Fruit fly (Drosophila melanogaster) whole organism, embryonic: ENCODE results near the gene sit.

Experiments used
- ATbp ChIP-seq: fragments of 200-800 bp; sonication (Bioruptor generic); optimal IDR thresholded peaks from 2 replicates; lab custom pipeline; 2017; ENCODE audit warnings: missing biosample characterization, mild to moderate bottlenecking, missing genetic modification characterization, missing genetic modification reagents
- Blimp-1 ChIP-seq: fragments of 200-800 bp; sonication (Bioruptor generic); optimal IDR thresholded peaks from 3 replicates; lab custom pipeline; 2018; ENCODE audit warnings: missing biosample characterization, missing genetic modification characterization, mild to moderate bottlenecking, moderate library complexity, missing genetic modification reagents
- BtbVII ChIP-seq: fragments of 200-800 bp; sonication (Bioruptor generic); optimal IDR thresholded peaks from 3 replicates; lab custom pipeline; 2017; ENCODE audit warnings: missing biosample characterization, mild to moderate bottlenecking, missing genetic modification characterization
- CG10209 ChIP-seq: fragments of 200-800 bp; sonication (Bioruptor generic); optimal IDR thresholded peaks from 3 replicates; lab custom pipeline; 2017; ENCODE audit warnings: missing biosample characterization, mild to moderate bottlenecking, missing genetic modification characterization, missing genetic modification reagents
- CG12071 ChIP-seq: fragments of 200-800 bp; sonication (Bioruptor generic); optimal IDR thresholded peaks from 3 replicates; lab custom pipeline; 2018; ENCODE audit warnings: missing biosample characterization, mild to moderate bottlenecking, missing genetic modification characterization
- CG12104 ChIP-seq: fragments of 200-800 bp; sonication (Bioruptor generic); optimal IDR thresholded peaks from 3 replicates; lab custom pipeline; 2016; ENCODE audit warnings: missing biosample characterization, missing genetic modification characterization
- CG13287 ChIP-seq: fragments of 200-800 bp; sonication (Bioruptor generic); IDR thresholded peaks from 2 replicates; pipeline ENCODE4 v1.3.6; 2022; ENCODE audit warnings: missing biosample characterization, missing genetic modification characterization; ENCODE audit not compliant: partially characterized antibody
- CG13775 ChIP-seq: fragments of 200-800 bp; sonication (Bioruptor generic); optimal IDR thresholded peaks from 3 replicates; lab custom pipeline; 2017; ENCODE audit warnings: missing biosample characterization, mild to moderate bottlenecking, missing genetic modification characterization
- CG15073 ChIP-seq: fragments of 200-800 bp; sonication (Bioruptor generic); optimal IDR thresholded peaks from 2 replicates; lab custom pipeline; 2016; ENCODE audit warnings: missing biosample characterization, missing genetic modification characterization
- CG15514 ChIP-seq: fragments of 200-800 bp; sonication (Bioruptor generic); optimal IDR thresholded peaks from 3 replicates; lab custom pipeline; 2017; ENCODE audit warnings: missing biosample characterization, missing genetic modification characterization, mild to moderate bottlenecking, moderate library complexity, missing genetic modification reagents
- CG1647 ChIP-seq: fragments of 200-800 bp; sonication (Bioruptor generic); optimal IDR thresholded peaks from 3 replicates; lab custom pipeline; 2016; ENCODE audit warnings: missing biosample characterization, missing genetic modification characterization
- CG17328 ChIP-seq: fragments of 200-800 bp; sonication (Bioruptor generic); IDR thresholded peaks from 2 replicates; pipeline ENCODE4 v1.3.6; 2022; ENCODE audit warnings: missing biosample characterization, missing genetic modification characterization
- CG17385 ChIP-seq: fragments of 200-800 bp; sonication (Bioruptor generic); optimal IDR thresholded peaks from 3 replicates; lab custom pipeline; 2018; ENCODE audit warnings: missing biosample characterization, mild to moderate bottlenecking, missing genetic modification characterization
- CG2120 ChIP-seq: fragments of 200-800 bp; sonication (Bioruptor generic); optimal IDR thresholded peaks from 3 replicates; lab custom pipeline; 2016; ENCODE audit warnings: missing biosample characterization, missing genetic modification characterization
- CG2889 ChIP-seq: fragments of 200-800 bp; sonication (Bioruptor generic); IDR thresholded peaks from 3 replicates; pipeline ENCODE4 v1.3.6; 2022; ENCODE audit warnings: missing biosample characterization, missing genetic modification characterization
- CG31365 ChIP-seq: fragments of 200-800 bp; sonication (Bioruptor generic); optimal IDR thresholded peaks from 2 replicates; lab custom pipeline; 2018; ENCODE audit warnings: missing biosample characterization, mild to moderate bottlenecking, missing genetic modification characterization
- CG32532 ChIP-seq: fragments of 200-800 bp; sonication (Bioruptor generic); IDR thresholded peaks from 2 replicates; pipeline ENCODE4 v1.3.6; 2022; ENCODE audit warnings: missing biosample characterization, missing genetic modification characterization
- CG3281 ChIP-seq: fragments of 200-800 bp; sonication (Bioruptor generic); optimal IDR thresholded peaks from 3 replicates; lab custom pipeline; 2017; ENCODE audit warnings: missing biosample characterization, mild to moderate bottlenecking, missing genetic modification characterization
- CG3838 ChIP-seq: fragments of 200-800 bp; sonication (Bioruptor generic); optimal IDR thresholded peaks from 3 replicates; lab custom pipeline; 2016; ENCODE audit warnings: missing biosample characterization, missing genetic modification characterization
- CG4328 ChIP-seq: fragments of 200-800 bp; sonication (Bioruptor generic); optimal IDR thresholded peaks from 3 replicates; lab custom pipeline; 2017; ENCODE audit warnings: missing biosample characterization, missing genetic modification reagents, missing genetic modification characterization
- CG6254 ChIP-seq: fragments of 200-800 bp; sonication (Bioruptor generic); optimal IDR thresholded peaks from 3 replicates; lab custom pipeline; 2017; ENCODE audit warnings: mild to moderate bottlenecking, missing biosample characterization, missing genetic modification reagents, missing genetic modification characterization
- CG6683 ChIP-seq: fragments of 200-800 bp; sonication (Bioruptor generic); optimal IDR thresholded peaks from 2 replicates; lab custom pipeline; 2017; ENCODE audit warnings: missing biosample characterization, mild to moderate bottlenecking, missing genetic modification characterization, missing genetic modification reagents
- CG6765 ChIP-seq: fragments of 200-800 bp; sonication (Bioruptor generic); optimal IDR thresholded peaks from 3 replicates; lab custom pipeline; 2017; ENCODE audit warnings: missing biosample characterization, mild to moderate bottlenecking, missing genetic modification characterization
- CG8089 ChIP-seq: fragments of 200-800 bp; sonication (Bioruptor generic); optimal IDR thresholded peaks from 3 replicates; lab custom pipeline; 2016; ENCODE audit warnings: missing biosample characterization, missing genetic modification characterization
- CG8290 ChIP-seq, 3 experiments: fragments of 200-800 bp; sonication (Bioruptor generic); optimal IDR thresholded peaks; 2 replicates each; lab custom pipeline; 2016 to 2019; ENCODE audit warnings: missing biosample characterization in 3 of 3, missing genetic modification characterization in 3 of 3, mild to moderate bottlenecking in 2 of 3, moderate library complexity in 1 of 3
- E2f2 ChIP-seq: fragments of 200-800 bp; sonication (Bioruptor generic); IDR thresholded peaks from 2 replicates; pipeline ENCODE4 v1.3.6; 2022; ENCODE audit warnings: missing biosample characterization, missing genetic modification characterization
- Elba2 ChIP-seq: fragments of 200-800 bp; sonication (Bioruptor generic); optimal IDR thresholded peaks from 3 replicates; lab custom pipeline; 2016; ENCODE audit warnings: missing biosample characterization, missing genetic modification characterization
- H2.0 ChIP-seq: fragments of 200-800 bp; sonication (Bioruptor generic); IDR thresholded peaks from 2 replicates; pipeline ENCODE4 v1.3.6; 2022; ENCODE audit warnings: missing biosample characterization, missing genetic modification characterization
- Hmr ChIP-seq: fragments of 200-800 bp; sonication (Bioruptor generic); optimal IDR thresholded peaks from 3 replicates; lab custom pipeline; 2017; ENCODE audit warnings: mild to moderate bottlenecking, missing biosample characterization, missing genetic modification reagents, missing genetic modification characterization
- MTF-1 ChIP-seq: fragments of 200-800 bp; sonication (Bioruptor generic); optimal IDR thresholded peaks from 2 replicates; lab custom pipeline; 2018; ENCODE audit warnings: missing biosample characterization, mild to moderate bottlenecking, missing genetic modification characterization, borderline replicate concordance
- Med ChIP-seq: fragments of 200-800 bp; sonication (Bioruptor generic); peaks from one replicate; lab custom pipeline; 2016; ENCODE audit warnings: missing biosample characterization, missing genetic modification characterization, mild to moderate bottlenecking, inconsistent platforms, moderate library complexity
- Myb ChIP-seq: fragments of 200-800 bp; sonication (Bioruptor generic); optimal IDR thresholded peaks from 2 replicates; lab custom pipeline; 2016; ENCODE audit warnings: missing biosample characterization, missing genetic modification characterization
- Rx ChIP-seq: fragments of 200-800 bp; sonication (Bioruptor generic); IDR thresholded peaks from 2 replicates; pipeline ENCODE4 v1.3.6; 2022; ENCODE audit warnings: missing biosample characterization, missing genetic modification characterization
- aop ChIP-seq: fragments of 200-800 bp; sonication (Bioruptor generic); IDR thresholded peaks from 2 replicates; pipeline ENCODE4 v1.3.6; 2022; ENCODE audit warnings: missing biosample characterization, missing genetic modification characterization
- bbx ChIP-seq: fragments of 200-800 bp; sonication (Bioruptor generic); IDR thresholded peaks from 2 replicates; pipeline ENCODE4 v1.3.6; 2022; ENCODE audit warnings: missing biosample characterization, missing genetic modification characterization; ENCODE audit not compliant: partially characterized antibody
- cwo ChIP-seq: fragments of 200-800 bp; sonication (Bioruptor generic); optimal IDR thresholded peaks from 3 replicates; lab custom pipeline; 2017; ENCODE audit warnings: missing biosample characterization, missing genetic modification characterization, mild to moderate bottlenecking, moderate library complexity, missing genetic modification reagents
- dan ChIP-seq: fragments of 200-800 bp; sonication (Bioruptor generic); IDR thresholded peaks from 2 replicates; pipeline ENCODE4 v1.3.6; 2022; ENCODE audit warnings: missing biosample characterization, missing genetic modification characterization
- disco-r ChIP-seq: fragments of 200-800 bp; sonication (Bioruptor generic); optimal IDR thresholded peaks from 2 replicates; lab custom pipeline; 2016; ENCODE audit warnings: missing biosample characterization, missing genetic modification characterization
- gfzf ChIP-seq: fragments of 200-800 bp; sonication (Bioruptor generic); optimal IDR thresholded peaks from 2 replicates; lab custom pipeline; 2016; ENCODE audit warnings: missing biosample characterization, mild to moderate bottlenecking, missing genetic modification characterization, moderate library complexity
- jing ChIP-seq: fragments of 200-800 bp; sonication (Bioruptor generic); optimal IDR thresholded peaks from 2 replicates; lab custom pipeline; 2018; ENCODE audit warnings: missing biosample characterization, mild to moderate bottlenecking, missing genetic modification characterization
- lab ChIP-seq: fragments of 200-800 bp; sonication (Bioruptor generic); optimal IDR thresholded peaks from 3 replicates; lab custom pipeline; 2017; ENCODE audit warnings: missing biosample characterization, missing genetic modification characterization, mild to moderate bottlenecking, moderate library complexity, missing genetic modification reagents
- nau ChIP-seq: fragments of 200-800 bp; sonication (Bioruptor generic); optimal IDR thresholded peaks from 3 replicates; lab custom pipeline; 2017; ENCODE audit warnings: missing biosample characterization, mild to moderate bottlenecking, missing genetic modification characterization, missing genetic modification reagents
- otp ChIP-seq: fragments of 200-800 bp; sonication (Bioruptor generic); IDR thresholded peaks from 3 replicates; pipeline ENCODE4, ENCODE4 v1.3.6; 2022; ENCODE audit warnings: missing biosample characterization, missing genetic modification characterization
- repo ChIP-seq: fragments of 200-800 bp; sonication (Bioruptor generic); optimal IDR thresholded peaks from 2 replicates; lab custom pipeline; 2016; ENCODE audit warnings: missing biosample characterization, missing genetic modification characterization
- sug ChIP-seq: fragments of 200-800 bp; optimal IDR thresholded peaks from 2 replicates; lab custom pipeline; 2019; ENCODE audit warnings: missing biosample characterization, mild to moderate bottlenecking, missing genetic modification characterization, moderate library complexity
- wor ChIP-seq: fragments of 200-800 bp; sonication (Bioruptor generic); IDR thresholded peaks from 2 replicates; pipeline ENCODE4 v1.3.6; 2022; ENCODE audit warnings: missing biosample characterization, missing genetic modification characterization
- z ChIP-seq: fragments of 200-800 bp; sonication (Bioruptor generic); IDR thresholded peaks from 3 replicates; pipeline ENCODE4 v1.3.6; 2022; ENCODE audit warnings: missing biosample characterization, missing genetic modification characterization
- zen ChIP-seq: fragments of 200-800 bp; sonication (Bioruptor generic); optimal IDR thresholded peaks from 3 replicates; lab custom pipeline; 2018; ENCODE audit warnings: missing biosample characterization, mild to moderate bottlenecking, missing genetic modification characterization, moderate library complexity

The sit gene

dm6 chr3R:22518760-22519159 lies 43.6 kb downstream of the sit start:
- TF ChIP-seq H2.0 (GFP tag; lab: Robert Waterston, UW): no peak
- TF ChIP-seq, all 482 proteins: peak for 0

- TF ChIP-seq CG12071 (GFP tag; lab: Kevin White, UChicago) (peak; percentile 17), Med (GFP tag; lab: Kevin White, UChicago) (peak; percentile 78), repo (no peak), zen (tag; lab: Kevin White, UChicago) (no peak), CG8290 (GFP tag; optimal IDR thresholded peaks at IDR 0.05; lab: Kevin White, UChicago) (no peak), CG8290 (tag; optimal IDR thresholded peaks at IDR 0.05; lab: Kevin White, UChicago) (peak in 1 of 2 experiments; percentile 62), CG32532 (GFP tag; lab: Robert Waterston, UW) (no peak), CG6683 (GFP tag; lab: Kevin White, UChicago) (no peak), dan (GFP tag; lab: Robert Waterston, UW) (no peak), CG13287 (GFP tag; lab: Robert Waterston, UW) (no peak), Blimp-1 (GFP tag; lab: Kevin White, UChicago) (no peak), jing (GFP tag; lab: Kevin White, UChicago) (no peak), CG12104 (GFP tag; lab: Kevin White, UChicago) (no peak), z (GFP tag; lab: Robert Waterston, UW) (no peak), CG10209 (GFP tag; lab: Kevin White, UChicago) (no peak), CG15073 (no peak), sug (tag; lab: Kevin White, UChicago) (peak; percentile 31), bbx (GFP tag; lab: Robert Waterston, UW) (no peak), cwo (GFP tag; lab: Kevin White, UChicago) (no peak), Hmr (GFP tag; lab: Kevin White, UChicago) (peak; percentile 19), CG6254 (no peak), gfzf (GFP tag; lab: Kevin White, UChicago) (no peak), CG8089 (GFP tag; lab: Kevin White, UChicago) (no peak), CG3838 (GFP tag; lab: Kevin White, UChicago) (no peak), Myb (GFP tag; lab: Kevin White, UChicago) (no peak), CG4328 (GFP tag; lab: Kevin White, UChicago) (no peak), CG6765 (GFP tag; lab: Kevin White, UChicago) (peak; percentile 46), E2f2 (GFP tag; lab: Robert Waterston, UW) (no peak), CG17385 (no peak), ATbp (GFP tag; lab: Kevin White, UChicago) (no peak), CG31365 (tag; lab: Kevin White, UChicago) (no peak), CG17328 (GFP tag; lab: Robert Waterston, UW) (no peak), CG15514 (GFP tag; lab: Kevin White, UChicago) (peak; percentile 27), otp (GFP tag; lab: Robert Waterston, UW) (no peak), wor (GFP tag; lab: Robert Waterston, UW) (no peak), CG3281 (GFP tag; lab: Kevin White, UChicago) (peak; percentile 8), Elba2 (GFP tag; lab: Kevin White, UChicago) (no peak), disco-r (GFP tag; lab: Kevin White, UChicago) (no peak), Rx (GFP tag; lab: Robert Waterston, UW) (0 out of 2 replicates have a peak, but pooled peaks have one; percentile 22), lab (GFP tag; lab: Kevin White, UChicago) (peak; percentile 80), BtbVII (GFP tag; lab: Kevin White, UChicago) (peak; percentile 16), CG1647 (GFP tag; lab: Kevin White, UChicago) (no peak), CG2120 (GFP tag; lab: Kevin White, UChicago) (peak; percentile 12), nau (GFP tag; lab: Kevin White, UChicago) (no peak), CG13775 (no peak), MTF-1 (no peak), CG2889 (GFP tag; lab: Robert Waterston, UW) (no peak), aop (GFP tag; lab: Robert Waterston, UW) (no peak)
Measured at dm6 chr3R:22518285-22518684, 44.1 kb downstream of the sit start.
